Fruit fly (Drosophila melanogaster) S2 (cell line): Measurements from ENCODE around the gene CG11927.

Source experiments
- CG8478 ChIP-seq: fragments of >200 bp; optimal IDR thresholded peaks from 2 replicates; lab custom pipeline; 2018
- CTCF ChIP-seq, 2 experiments: fragments of >200 bp; optimal IDR thresholded peaks; 2 replicates each; lab custom pipeline; 2018

DNA sequence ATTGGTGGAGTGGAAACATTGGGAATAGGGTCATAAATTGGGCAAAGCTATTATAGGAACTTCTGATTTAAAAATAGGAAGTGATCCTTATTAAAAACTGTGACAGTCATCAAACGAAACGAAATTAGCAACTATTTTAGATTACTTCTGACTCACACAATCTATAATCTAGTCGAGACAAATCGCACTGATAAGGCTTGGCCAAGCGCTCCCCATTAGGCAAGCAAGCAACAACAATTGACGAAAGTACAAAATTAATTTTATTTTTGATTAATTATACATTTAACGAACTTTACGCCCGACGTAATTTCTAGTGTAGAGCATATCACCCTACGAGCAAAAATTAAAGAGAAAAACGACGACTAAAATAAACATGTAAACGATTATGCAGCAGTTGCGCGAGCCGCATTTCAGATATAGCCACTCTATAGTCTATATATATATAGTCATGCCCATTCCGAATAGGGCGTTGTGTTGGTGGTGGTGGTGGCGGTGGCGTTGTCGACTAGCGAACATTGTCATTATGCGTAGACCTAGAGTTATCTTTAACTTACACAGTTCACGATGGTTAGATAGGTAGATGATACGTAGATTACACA lies 12.4 kb upstream of the CG11927 start, which contains the start of gene Ir25a:
- TF ChIP-seq CTCF (optimal IDR thresholded peaks at IDR 0.05; lab: Kevin White, UChicago) (no peak), CG8478 (lab: Kevin White, UChicago) (no peak)
